Fruit fly (Drosophila melanogaster) whole organism, embryonic: Measurements from ENCODE around the gene CG14327.

Source experiments
- Atf3 ChIP-seq: fragments of 200-800 bp; sonication (Bioruptor generic); optimal IDR thresholded peaks from 3 replicates; lab custom pipeline; 2016; ENCODE audit warnings: missing biosample characterization, missing genetic modification characterization
- CG10209 ChIP-seq: fragments of 200-800 bp; sonication (Bioruptor generic); optimal IDR thresholded peaks from 3 replicates; lab custom pipeline; 2017; ENCODE audit warnings: missing biosample characterization, mild to moderate bottlenecking, missing genetic modification characterization, missing genetic modification reagents
- CG10267 ChIP-seq: fragments of 200-800 bp; sonication (Bioruptor generic); optimal IDR thresholded peaks from 2 replicates; lab custom pipeline; 2018; ENCODE audit warnings: missing biosample characterization, mild to moderate bottlenecking, missing genetic modification characterization, moderate library complexity
- CG10321 ChIP-seq: fragments of 200-800 bp; sonication (Bioruptor generic); IDR thresholded peaks from 2 replicates; pipeline ENCODE4 v1.3.6; 2022; ENCODE audit warnings: missing biosample characterization, missing genetic modification characterization
- CG1233 ChIP-seq: fragments of 200-800 bp; sonication (Bioruptor generic); optimal IDR thresholded peaks from 4 replicates; lab custom pipeline; 2018; ENCODE audit warnings: missing biosample characterization, mild to moderate bottlenecking, missing genetic modification characterization
- CG13894 ChIP-seq: fragments of 200-800 bp; sonication (Bioruptor generic); optimal IDR thresholded peaks from 3 replicates; lab custom pipeline; 2018; ENCODE audit warnings: missing biosample characterization, mild to moderate bottlenecking, missing genetic modification characterization, moderate library complexity
- CG1602 ChIP-seq: fragments of 200-800 bp; sonication (Bioruptor generic); optimal IDR thresholded peaks from 3 replicates; lab custom pipeline; 2016; ENCODE audit warnings: missing biosample characterization, missing genetic modification characterization
- CG1832 ChIP-seq: fragments of 200-800 bp; sonication (Bioruptor generic); optimal IDR thresholded peaks from 2 replicates; lab custom pipeline; 2017; ENCODE audit warnings: missing biosample characterization, mild to moderate bottlenecking, missing genetic modification characterization, inconsistent platforms
- CG30431 ChIP-seq: fragments of 200-800 bp; sonication (Bioruptor generic); optimal IDR thresholded peaks from 2 replicates; lab custom pipeline; 2017; ENCODE audit warnings: missing biosample characterization, missing genetic modification characterization
- CG3407 ChIP-seq: fragments of 200-800 bp; sonication (Bioruptor generic); optimal IDR thresholded peaks from 2 replicates; lab custom pipeline; 2018; ENCODE audit warnings: missing biosample characterization, mild to moderate bottlenecking, missing genetic modification characterization
- CG34376 ChIP-seq: fragments of 200-800 bp; sonication (Bioruptor generic); optimal IDR thresholded peaks from 2 replicates; lab custom pipeline; 2018; ENCODE audit warnings: missing biosample characterization, mild to moderate bottlenecking, missing genetic modification characterization
- CG4360 ChIP-seq: fragments of 200-800 bp; sonication (Bioruptor generic); IDR thresholded peaks from 2 replicates; pipeline ENCODE4 v1.3.6; 2022; ENCODE audit warnings: missing biosample characterization, missing genetic modification characterization
- CG6683 ChIP-seq: fragments of 200-800 bp; sonication (Bioruptor generic); optimal IDR thresholded peaks from 2 replicates; lab custom pipeline; 2017; ENCODE audit warnings: missing biosample characterization, mild to moderate bottlenecking, missing genetic modification characterization, missing genetic modification reagents
- CG6689 ChIP-seq: fragments of 200-800 bp; sonication (Bioruptor generic); IDR thresholded peaks from 2 replicates; pipeline ENCODE4 v1.3.6; 2022; ENCODE audit warnings: missing biosample characterization, missing genetic modification characterization
- CG8359 ChIP-seq: fragments of 200-800 bp; sonication (Bioruptor generic); optimal IDR thresholded peaks from 2 replicates; lab custom pipeline; 2017; ENCODE audit warnings: missing biosample characterization, mild to moderate bottlenecking, missing genetic modification characterization, borderline replicate concordance
- Dfd ChIP-seq, 2 experiments: fragments of >200 bp; optimal IDR thresholded peaks; 2 replicates each; lab custom pipeline; 2017; ENCODE audit warnings: missing biosample characterization in 2 of 2, missing genetic modification characterization in 2 of 2
- Nf-YB ChIP-seq: fragments of 200-800 bp; sonication (Bioruptor generic); optimal IDR thresholded peaks from 3 replicates; lab custom pipeline; 2019; ENCODE audit warnings: missing biosample characterization, mild to moderate bottlenecking, missing genetic modification characterization, moderate library complexity
- Nf-YC ChIP-seq: fragments of 200-800 bp; optimal IDR thresholded peaks from 3 replicates; lab custom pipeline; 2019; ENCODE audit warnings: missing biosample characterization, mild to moderate bottlenecking, missing genetic modification characterization, moderate library complexity
- NfI ChIP-seq: fragments of 200-800 bp; sonication (Bioruptor generic); optimal IDR thresholded peaks from 3 replicates; lab custom pipeline; 2018; ENCODE audit warnings: missing biosample characterization, mild to moderate bottlenecking, missing genetic modification characterization, moderate library complexity
- Opbp ChIP-seq: fragments of 200-800 bp; sonication (Bioruptor generic); IDR thresholded peaks from 3 replicates; pipeline ENCODE4 v1.3.6; 2022; ENCODE audit warnings: missing biosample characterization, missing genetic modification characterization; ENCODE audit not compliant: partially characterized antibody
- TFAM ChIP-seq: fragments of 200-800 bp; sonication (Bioruptor generic); optimal IDR thresholded peaks from 2 replicates; lab custom pipeline; 2017; ENCODE audit warnings: missing biosample characterization, missing genetic modification characterization, inconsistent platforms
- Trl ChIP-seq, 3 experiments: fragments of >200 bp in 2 of 3; fragments of 200-800 bp in 1 of 3; sonication (Bioruptor generic) in 1 of 3; optimal IDR thresholded peaks; 2 replicates in 1 of 3; 3 replicates in 2 of 3; lab custom pipeline; 2016 to 2017; ENCODE audit warnings: missing biosample characterization in 1 of 3, missing genetic modification characterization in 1 of 3
- YL-1 ChIP-seq: fragments of 200-800 bp; sonication (Bioruptor generic); optimal IDR thresholded peaks from 3 replicates; lab custom pipeline; 2017; ENCODE audit warnings: missing biosample characterization, mild to moderate bottlenecking, missing genetic modification characterization
- abd-A ChIP-seq: fragments of 200-800 bp; sonication (Bioruptor generic); optimal IDR thresholded peaks from 3 replicates; lab custom pipeline; 2019; ENCODE audit warnings: missing biosample characterization, mild to moderate bottlenecking, missing genetic modification characterization, moderate library complexity
- ase ChIP-seq: fragments of 200-800 bp; sonication (Bioruptor generic); IDR thresholded peaks from 3 replicates; pipeline ENCODE4 v1.3.6; 2022; ENCODE audit warnings: missing biosample characterization, missing genetic modification characterization
- bab2 ChIP-seq: fragments of 200-800 bp; sonication (Bioruptor generic); optimal IDR thresholded peaks from 2 replicates; lab custom pipeline; 2016; ENCODE audit warnings: missing biosample characterization, missing genetic modification characterization
- bigmax ChIP-seq: fragments of 200-800 bp; sonication (Bioruptor generic); optimal IDR thresholded peaks from 2 replicates; lab custom pipeline; 2018; ENCODE audit warnings: missing biosample characterization, mild to moderate bottlenecking, missing genetic modification characterization
- bsh ChIP-seq, 2 experiments: fragments of 200-800 bp; sonication (Bioruptor generic); optimal IDR thresholded peaks; 2 replicates each; lab custom pipeline; 2017 to 2018; ENCODE audit warnings: mild to moderate bottlenecking in 2 of 2, missing biosample characterization in 2 of 2, missing genetic modification characterization in 2 of 2, moderate library complexity in 1 of 2
- cg ChIP-seq: fragments of 200-800 bp; sonication (Bioruptor generic); optimal IDR thresholded peaks from 3 replicates; lab custom pipeline; 2019; ENCODE audit warnings: missing biosample characterization, mild to moderate bottlenecking, missing genetic modification characterization, moderate library complexity
- ci ChIP-seq: fragments of 200-800 bp; sonication (Bioruptor generic); IDR thresholded peaks from 3 replicates; pipeline ENCODE4 v1.3.6; 2022; ENCODE audit warnings: missing biosample characterization, missing genetic modification characterization
- cwo ChIP-seq: fragments of 200-800 bp; sonication (Bioruptor generic); optimal IDR thresholded peaks from 3 replicates; lab custom pipeline; 2017; ENCODE audit warnings: missing biosample characterization, missing genetic modification characterization, mild to moderate bottlenecking, moderate library complexity, missing genetic modification reagents
- ewg ChIP-seq: fragments of 200-800 bp; sonication (Bioruptor generic); optimal IDR thresholded peaks from 3 replicates; lab custom pipeline; 2017; ENCODE audit warnings: mild to moderate bottlenecking, missing biosample characterization, missing genetic modification reagents, missing genetic modification characterization
- fu2 ChIP-seq: fragments of 200-800 bp; sonication (Bioruptor generic); optimal IDR thresholded peaks from 2 replicates; lab custom pipeline; 2016; ENCODE audit warnings: missing biosample characterization, missing genetic modification characterization
- gcm ChIP-seq: fragments of 200-800 bp; sonication (Bioruptor generic); optimal IDR thresholded peaks from 2 replicates; lab custom pipeline; 2019; ENCODE audit warnings: missing biosample characterization, mild to moderate bottlenecking, missing genetic modification characterization, moderate library complexity
- lab ChIP-seq: fragments of 200-800 bp; sonication (Bioruptor generic); optimal IDR thresholded peaks from 3 replicates; lab custom pipeline; 2017; ENCODE audit warnings: missing biosample characterization, missing genetic modification characterization, mild to moderate bottlenecking, moderate library complexity, missing genetic modification reagents
- lilli ChIP-seq: fragments of 200-800 bp; sonication (Bioruptor generic); optimal IDR thresholded peaks from 3 replicates; lab custom pipeline; 2016; ENCODE audit warnings: missing biosample characterization, missing genetic modification characterization
- lov ChIP-seq, 2 experiments: fragments of 200-800 bp in 1 of 2; fragments of >200 bp in 1 of 2; sonication (Bioruptor generic) in 1 of 2; IDR thresholded peaks in 1 of 2; optimal IDR thresholded peaks in 1 of 2; 2 replicates in 1 of 2; 3 replicates in 1 of 2; pipeline versions ENCODE4 v1.3.6 to Lab custom; 2017 to 2022; ENCODE audit warnings: missing biosample characterization in 1 of 2, missing genetic modification characterization in 1 of 2
- oc ChIP-seq: fragments of 200-800 bp; sonication (Bioruptor generic); optimal IDR thresholded peaks from 2 replicates; lab custom pipeline; 2018; ENCODE audit warnings: missing biosample characterization, mild to moderate bottlenecking, missing genetic modification characterization, moderate library complexity
- otp ChIP-seq: fragments of 200-800 bp; sonication (Bioruptor generic); IDR thresholded peaks from 3 replicates; pipeline ENCODE4, ENCODE4 v1.3.6; 2022; ENCODE audit warnings: missing biosample characterization, missing genetic modification characterization
- pros ChIP-seq: fragments of 200-800 bp; sonication (Bioruptor generic); optimal IDR thresholded peaks from 3 replicates; lab custom pipeline; 2019; ENCODE audit warnings: missing biosample characterization, mild to moderate bottlenecking, missing genetic modification characterization, moderate library complexity
- sens-2 ChIP-seq: fragments of 200-800 bp; sonication (Bioruptor generic); IDR thresholded peaks from 2 replicates; pipeline ENCODE4 v1.3.6; 2022; ENCODE audit warnings: missing biosample characterization, missing genetic modification characterization
- seq ChIP-seq: fragments of 200-800 bp; sonication (Bioruptor generic); IDR thresholded peaks from 2 replicates; pipeline ENCODE4 v1.3.6; 2022; ENCODE audit warnings: missing biosample characterization, missing genetic modification characterization
- ssp ChIP-seq: fragments of 200-800 bp; sonication (Bioruptor generic); IDR thresholded peaks from 2 replicates; pipeline ENCODE4 v1.3.6; 2022; ENCODE audit warnings: missing biosample characterization, missing genetic modification characterization
- toy ChIP-seq: fragments of 200-800 bp; sonication (Bioruptor generic); IDR thresholded peaks from 2 replicates; pipeline ENCODE4 v1.3.6; 2022; ENCODE audit warnings: missing biosample characterization, missing genetic modification characterization
- yki ChIP-seq: fragments of >200 bp; optimal IDR thresholded peaks from 3 replicates; lab custom pipeline; 2018

CG14327 gene

dm6 chr3R:17566619-17567489 lies 46.7 kb upstream of the CG14327 start:
- TF ChIP-seq Trl (optimal IDR thresholded peaks at IDR 0.05; lab: Kevin White, UChicago), result peak; percentile 79 to 88
- no peak for TF ChIP-seq Trl (GFP tag; optimal IDR thresholded peaks at IDR 0.05; lab: Kevin White, UChicago)
- TF ChIP-seq CG4360 (GFP tag; lab: Robert Waterston, UW), result peak; percentile 65
- peak; percentile 94 for TF ChIP-seq Nf-YC
- TF ChIP-seq bigmax (GFP tag; lab: Kevin White, UChicago), result peak; percentile 70
- peak; percentile 49 for TF ChIP-seq pros (GFP tag; lab: Kevin White, UChicago)
- TF ChIP-seq Atf3 (GFP tag; lab: Kevin White, UChicago), result no peak
- TF ChIP-seq CG10321 (GFP tag; lab: Robert Waterston, UW), result no peak
- TF ChIP-seq abd-A, result peak; percentile 81
- peak; percentile 58 for TF ChIP-seq ewg
- no peak for TF ChIP-seq sens-2 (GFP tag; lab: Robert Waterston, UW)
- no peak for TF ChIP-seq CG13894
- peak; percentile 34 for TF ChIP-seq CG1832 (GFP tag; lab: Kevin White, UChicago)
- TF ChIP-seq yki (lab: Kevin White, UChicago), result peak; percentile 65
- peak; percentile 66 for TF ChIP-seq cg
- TF ChIP-seq seq, result peak; percentile 86
- peak; percentile 93 for TF ChIP-seq Nf-YB (GFP tag; lab: Kevin White, UChicago)
- peak in 1 of 2 experiments; percentile 65 for TF ChIP-seq Dfd (GFP tag; optimal IDR thresholded peaks at IDR 0.05; lab: Kevin White, UChicago)
- no peak for TF ChIP-seq gcm (GFP tag; lab: Kevin White, UChicago)

- TF ChIP-seq YL-1 (GFP tag; lab: Kevin White, UChicago) (no peak), CG10209 (GFP tag; lab: Kevin White, UChicago) (peak; percentile 37), ci (GFP tag; lab: Robert Waterston, UW) (peak; percentile 71; the same call in 2 of the 3 replicates), CG10267 (tag; lab: Kevin White, UChicago) (peak; percentile 58), toy (GFP tag; lab: Robert Waterston, UW) (no peak), CG34376 (GFP tag; lab: Kevin White, UChicago) (no peak), TFAM (GFP tag; lab: Kevin White, UChicago) (no peak), lab (GFP tag; lab: Kevin White, UChicago) (peak; percentile 21), ase (no peak), CG8359 (GFP tag; lab: Kevin White, UChicago) (no peak), CG4360 (GFP tag; lab: Robert Waterston, UW) (no peak), fu2 (no peak), otp (GFP tag; lab: Robert Waterston, UW) (peak; percentile 41; the same call in 1 of the 3 replicates), Opbp (GFP tag; lab: Robert Waterston, UW) (no peak), CG6689 (peak; percentile 49; the same call in 1 of the 2 replicates), lov (optimal IDR thresholded peaks at IDR 0.05; lab: Kevin White, UChicago) (no peak), lov (GFP tag; IDR thresholded peaks at IDR 0.05; lab: Robert Waterston, UW) (0 out of 3 replicates have a peak, but pooled peaks have one; percentile 6), ssp (peak; percentile 37; the same call in 1 of the 2 replicates), CG1602 (GFP tag; lab: Kevin White, UChicago) (peak; percentile 13), cwo (GFP tag; lab: Kevin White, UChicago) (no peak), CG30431 (no peak), NfI (GFP tag; lab: Kevin White, UChicago) (no peak), oc (peak; percentile 78), bsh (GFP tag; optimal IDR thresholded peaks at IDR 0.05; lab: Kevin White, UChicago) (peak in 1 of 2 experiments; percentile 85), CG1233 (peak; percentile 17), CG6683 (no peak), lilli (GFP tag; lab: Kevin White, UChicago) (no peak), bab2 (no peak), CG3407 (GFP tag; lab: Kevin White, UChicago) (peak; percentile 24)
Measured at dm6 chr3R:17583658-17584460, 29.6 kb upstream of the CG14327 start.
